Fruit fly (Drosophila melanogaster): ENCODE data around the gene CG10300.
A peak's percentile ranks its signal among the peaks of the same experiment; 100 is the strongest.

The CG10300 gene

dm6 chr3R:23729632-23730471 is 18.5 kb downstream of the CG10300 start:
- TF ChIP-seq CG10348 (GFP tag; IDR thresholded peaks at IDR 0.05) = no peak
- TF ChIP-seq CG4496 (GFP tag; IDR thresholded peaks at IDR 0.05) = peak; percentile 84
- TF ChIP-seq CG8159 (tag; optimal IDR thresholded peaks at IDR 0.05) = peak; percentile 21
- peak; percentile 38 for TF ChIP-seq gl (tag; optimal IDR thresholded peaks at IDR 0.05)
- peak; percentile 51; the same call in 2 of the 3 replicates for TF ChIP-seq fd96Ca (GFP tag; IDR thresholded peaks at IDR 0.05)
- TF ChIP-seq CG15710 (tag; optimal IDR thresholded peaks at IDR 0.05) = peak; percentile 6
- peak; percentile 62 for TF ChIP-seq CG12605 (GFP tag; IDR thresholded peaks at IDR 0.05)
- TF ChIP-seq CG14655 (GFP tag; optimal IDR thresholded peaks at IDR 0.05) = peak; percentile 45
- peak; percentile 61 for TF ChIP-seq Ets98B (GFP tag; IDR thresholded peaks at IDR 0.05)
- TF ChIP-seq CG8301 (tag; optimal IDR thresholded peaks at IDR 0.05) = peak; percentile 39
- peak; percentile 57 for TF ChIP-seq CG32121 (GFP tag; IDR thresholded peaks at IDR 0.05)
- peak; percentile 40 for TF ChIP-seq Snoo (tag; optimal IDR thresholded peaks at IDR 0.05)
- TF ChIP-seq EcR (GFP tag; optimal IDR thresholded peaks at IDR 0.05) = peak; percentile 54
- TF ChIP-seq Pif1B (GFP tag; optimal IDR thresholded peaks at IDR 0.05) = no peak
- no peak for TF ChIP-seq CG17806 (tag; optimal IDR thresholded peaks at IDR 0.05)
- no peak for TF ChIP-seq D1 (tag; optimal IDR thresholded peaks at IDR 0.05)
- peak; percentile 54 for TF ChIP-seq CG13204 (GFP tag; optimal IDR thresholded peaks at IDR 0.05)

dm6 chr3R:23730472-23730801 is 19.1 kb downstream of the CG10300 start:
- peak; percentile 18 for TF ChIP-seq EcR (GFP tag; optimal IDR thresholded peaks at IDR 0.05)
- no peak for TF ChIP-seq gl (tag; optimal IDR thresholded peaks at IDR 0.05)
- no peak for TF ChIP-seq CG14655 (GFP tag; optimal IDR thresholded peaks at IDR 0.05)
- no peak for TF ChIP-seq Pif1A (GFP tag; optimal IDR thresholded peaks at IDR 0.05)
- TF ChIP-seq CG4496 (GFP tag; IDR thresholded peaks at IDR 0.05) = no peak

DNA sequence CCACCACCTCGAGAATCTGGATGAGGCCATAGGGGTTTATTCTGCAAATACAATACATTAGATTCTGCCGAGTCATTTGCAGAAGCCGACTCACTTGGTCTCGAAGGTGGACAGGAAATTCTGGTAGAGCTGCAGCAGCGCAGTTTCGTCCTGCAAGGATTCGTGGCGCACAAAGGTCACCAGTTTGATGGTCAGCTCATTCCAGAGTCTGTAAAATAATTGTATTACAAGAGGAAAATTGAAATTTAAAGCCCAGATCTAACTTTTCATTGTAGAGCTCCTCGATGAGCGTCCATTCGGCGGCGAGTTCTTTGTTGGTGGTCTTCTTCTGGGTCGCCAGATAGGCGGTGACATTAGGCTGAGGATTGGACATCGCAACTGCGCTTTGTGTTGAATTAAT is 21.2 kb downstream of the CG10300 start:
- TF ChIP-seq CG8301 (tag; optimal IDR thresholded peaks at IDR 0.05) (no peak), CG32121 (GFP tag; IDR thresholded peaks at IDR 0.05) (no peak), EcR (GFP tag; optimal IDR thresholded peaks at IDR 0.05) (no peak), fd96Ca (GFP tag; IDR thresholded peaks at IDR 0.05) (no peak), CG13204 (GFP tag; optimal IDR thresholded peaks at IDR 0.05) (no peak), CG10348 (GFP tag; IDR thresholded peaks at IDR 0.05) (no peak), rn (GFP tag; IDR thresholded peaks at IDR 0.05) (no peak), D1 (tag; optimal IDR thresholded peaks at IDR 0.05) (no peak), CG12605 (GFP tag; IDR thresholded peaks at IDR 0.05) (no peak), CG34367 (tag; optimal IDR thresholded peaks at IDR 0.05) (no peak), CG4496 (GFP tag; IDR thresholded peaks at IDR 0.05) (no peak), gl (tag; optimal IDR thresholded peaks at IDR 0.05) (no peak), Pif1A (GFP tag; optimal IDR thresholded peaks at IDR 0.05) (no peak), CG9948 (tag; optimal IDR thresholded peaks at IDR 0.05) (no peak), CG8159 (tag; optimal IDR thresholded peaks at IDR 0.05) (no peak), Pif1B (GFP tag; optimal IDR thresholded peaks at IDR 0.05) (no peak), CG14655 (GFP tag; optimal IDR thresholded peaks at IDR 0.05) (no peak), CG15710 (tag; optimal IDR thresholded peaks at IDR 0.05) (no peak), Ets98B (GFP tag; IDR thresholded peaks at IDR 0.05) (no peak), CG17806 (tag; optimal IDR thresholded peaks at IDR 0.05) (no peak)

DNA sequence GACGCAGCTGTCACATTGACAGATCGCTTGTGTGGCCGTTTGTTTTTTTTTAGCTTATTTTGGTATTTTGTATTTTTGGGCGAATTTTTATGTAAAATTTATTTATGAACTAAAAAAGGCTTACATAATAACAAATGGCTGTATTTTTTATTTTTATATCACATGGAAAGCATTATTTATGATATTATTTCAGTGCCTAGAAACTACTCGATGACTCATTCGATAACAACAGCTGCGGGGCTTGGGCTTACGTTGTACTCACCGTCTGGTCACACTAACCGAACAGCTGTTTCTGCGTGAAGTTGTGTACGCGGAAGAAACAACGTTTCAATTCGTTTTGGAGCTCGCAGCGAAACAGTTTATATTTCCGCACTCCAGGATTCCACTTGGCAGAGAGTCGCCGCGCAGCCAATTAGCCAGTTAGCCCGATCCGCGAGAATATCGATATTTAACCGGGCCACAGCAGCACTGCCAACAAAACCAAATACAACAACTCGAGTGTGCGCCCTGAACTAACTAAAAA is 21.7 kb downstream of the CG10300 start, which contains the start of the genes Hmgcr and Rpn9:
Hmgcr (plus strand) TSS at position 335 of the 523 bp plus-strand sequence.
Rpn9 (minus strand) TSS at position 473 of the 523 bp plus-strand sequence.
- TF ChIP-seq Pif1A (GFP tag; optimal IDR thresholded peaks at IDR 0.05) = no peak
- TF ChIP-seq Ets98B (GFP tag; IDR thresholded peaks at IDR 0.05) = peak; percentile 11; the same call in 1 of the 2 replicates

- TF ChIP-seq Ets98B (GFP tag; IDR thresholded peaks at IDR 0.05) = no peak
- no peak for TF ChIP-seq CG8301 (tag; optimal IDR thresholded peaks at IDR 0.05)
- TF ChIP-seq CG34367 (tag; optimal IDR thresholded peaks at IDR 0.05) = no peak
- no peak for TF ChIP-seq CG9948 (tag; optimal IDR thresholded peaks at IDR 0.05)
- no peak for TF ChIP-seq gl (tag; optimal IDR thresholded peaks at IDR 0.05)
- TF ChIP-seq CG17806 (tag; optimal IDR thresholded peaks at IDR 0.05) = no peak
- TF ChIP-seq CG14655 (GFP tag; optimal IDR thresholded peaks at IDR 0.05) = no peak
- TF ChIP-seq fd96Ca (GFP tag; IDR thresholded peaks at IDR 0.05) = no peak
- no peak for TF ChIP-seq Snoo (tag; optimal IDR thresholded peaks at IDR 0.05)
- no peak for TF ChIP-seq EcR (GFP tag; optimal IDR thresholded peaks at IDR 0.05)
These were observed 22.4 kb downstream of the CG10300 start for dm6 chr3R:23733771-23734170.

dm6 chr3R:23734573-23735404 is 23.5 kb downstream of the CG10300 start:
- TF ChIP-seq CG12605 (GFP tag; IDR thresholded peaks at IDR 0.05) = peak; percentile 22; the same call in 1 of the 2 replicates
- peak; percentile 21 for TF ChIP-seq Pif1A (GFP tag; optimal IDR thresholded peaks at IDR 0.05)
- TF ChIP-seq fd96Ca (GFP tag; IDR thresholded peaks at IDR 0.05) = peak; percentile 54; the same call in 2 of the 3 replicates
- peak; percentile 35 for TF ChIP-seq Pif1B (GFP tag; optimal IDR thresholded peaks at IDR 0.05)
- TF ChIP-seq CG14655 (GFP tag; optimal IDR thresholded peaks at IDR 0.05) = no peak
- peak; percentile 6 for TF ChIP-seq CG8301 (tag; optimal IDR thresholded peaks at IDR 0.05)
- no peak; the same call in 1 of the 2 replicates for TF ChIP-seq CG32121 (GFP tag; IDR thresholded peaks at IDR 0.05)
- peak; percentile 77 for TF ChIP-seq Ets98B (GFP tag; IDR thresholded peaks at IDR 0.05)
- peak; percentile 79; the same call in 2 of the 3 replicates for TF ChIP-seq CG4496 (GFP tag; IDR thresholded peaks at IDR 0.05)

Measured in whole organism, pupa.